Fruit fly (Drosophila melanogaster) whole organism, embryonic: ENCODE results near the gene moody.

Source experiments
- Adf1 ChIP-seq: fragments of 200-800 bp; sonication (Bioruptor generic); IDR thresholded peaks from 2 replicates; pipeline ENCODE4 v1.3.6; 2022; ENCODE audit warnings: missing biosample characterization, missing genetic modification characterization
- Asciz ChIP-seq: fragments of 200-800 bp; sonication (Bioruptor generic); optimal IDR thresholded peaks from 2 replicates; lab custom pipeline; 2017; ENCODE audit warnings: missing biosample characterization, mild to moderate bottlenecking, missing genetic modification characterization, missing genetic modification reagents
- Blimp-1 ChIP-seq: fragments of 200-800 bp; sonication (Bioruptor generic); optimal IDR thresholded peaks from 3 replicates; lab custom pipeline; 2018; ENCODE audit warnings: missing biosample characterization, missing genetic modification characterization, mild to moderate bottlenecking, moderate library complexity, missing genetic modification reagents
- CG11723 ChIP-seq: fragments of 200-800 bp; sonication (Bioruptor generic); optimal IDR thresholded peaks from 2 replicates; lab custom pipeline; 2017; ENCODE audit warnings: missing biosample characterization, mild to moderate bottlenecking, missing genetic modification characterization
- CG1233 ChIP-seq: fragments of 200-800 bp; sonication (Bioruptor generic); optimal IDR thresholded peaks from 4 replicates; lab custom pipeline; 2018; ENCODE audit warnings: missing biosample characterization, mild to moderate bottlenecking, missing genetic modification characterization
- CG12942 ChIP-seq: fragments of 200-800 bp; sonication (Bioruptor generic); optimal IDR thresholded peaks from 3 replicates; lab custom pipeline; 2016; ENCODE audit warnings: missing biosample characterization, missing genetic modification characterization
- CG15601 ChIP-seq: fragments of 200-800 bp; sonication (Bioruptor generic); optimal IDR thresholded peaks from 3 replicates; lab custom pipeline; 2019; ENCODE audit warnings: missing biosample characterization, mild to moderate bottlenecking, missing genetic modification characterization, moderate library complexity
- CG16815 ChIP-seq: fragments of 200-800 bp; sonication (Bioruptor generic); optimal IDR thresholded peaks from 3 replicates; lab custom pipeline; 2017; ENCODE audit warnings: missing biosample characterization, mild to moderate bottlenecking, missing genetic modification characterization
- CG17328 ChIP-seq: fragments of 200-800 bp; sonication (Bioruptor generic); IDR thresholded peaks from 2 replicates; pipeline ENCODE4 v1.3.6; 2022; ENCODE audit warnings: missing biosample characterization, missing genetic modification characterization
- CG1792 ChIP-seq: fragments of 200-800 bp; sonication (Bioruptor generic); optimal IDR thresholded peaks from 2 replicates; lab custom pipeline; 2016; ENCODE audit warnings: missing biosample characterization, missing genetic modification characterization
- CG18011 ChIP-seq: fragments of 200-800 bp; sonication (Bioruptor generic); optimal IDR thresholded peaks from 2 replicates; lab custom pipeline; 2017; ENCODE audit warnings: missing biosample characterization, missing genetic modification characterization, mild to moderate bottlenecking, moderate library complexity, missing genotype
- CG18262 ChIP-seq: fragments of 200-800 bp; optimal IDR thresholded peaks from 3 replicates; lab custom pipeline; 2019; ENCODE audit warnings: missing biosample characterization, mild to moderate bottlenecking, missing genetic modification characterization, moderate library complexity
- CG31441 ChIP-seq: fragments of 200-800 bp; sonication (Bioruptor generic); IDR thresholded peaks from 2 replicates; pipeline ENCODE4 v1.3.6; 2022; ENCODE audit warnings: missing biosample characterization, missing genetic modification characterization
- CG32532 ChIP-seq: fragments of 200-800 bp; sonication (Bioruptor generic); IDR thresholded peaks from 2 replicates; pipeline ENCODE4 v1.3.6; 2022; ENCODE audit warnings: missing biosample characterization, missing genetic modification characterization
- CG32772 ChIP-seq: fragments of 200-800 bp; sonication (Bioruptor generic); IDR thresholded peaks from 2 replicates; pipeline ENCODE4 v1.3.6; 2022; ENCODE audit warnings: missing biosample characterization, missing genetic modification characterization
- CG3281 ChIP-seq: fragments of 200-800 bp; sonication (Bioruptor generic); optimal IDR thresholded peaks from 3 replicates; lab custom pipeline; 2017; ENCODE audit warnings: missing biosample characterization, mild to moderate bottlenecking, missing genetic modification characterization
- CG3726 ChIP-seq: fragments of 200-800 bp; sonication (Bioruptor generic); IDR thresholded peaks from 3 replicates; pipeline ENCODE4, ENCODE4 v1.3.6; 2022; ENCODE audit warnings: missing biosample characterization, missing genetic modification characterization
- CG4404 ChIP-seq: fragments of 200-800 bp; sonication (Bioruptor generic); IDR thresholded peaks from 2 replicates; pipeline ENCODE4 v1.3.6; 2022; ENCODE audit warnings: missing biosample characterization, missing genetic modification characterization
- CG4854 ChIP-seq: fragments of 200-800 bp; sonication (Bioruptor generic); optimal IDR thresholded peaks from 2 replicates; lab custom pipeline; 2016; ENCODE audit warnings: missing biosample characterization, missing genetic modification characterization, inconsistent platforms
- CG6254 ChIP-seq: fragments of 200-800 bp; sonication (Bioruptor generic); optimal IDR thresholded peaks from 3 replicates; lab custom pipeline; 2017; ENCODE audit warnings: mild to moderate bottlenecking, missing biosample characterization, missing genetic modification reagents, missing genetic modification characterization
- CG6272 ChIP-seq: fragments of 200-800 bp; sonication (Bioruptor generic); IDR thresholded peaks from 2 replicates; pipeline ENCODE4 v1.3.6; 2022; ENCODE audit warnings: missing biosample characterization, missing genetic modification characterization
- CG7271 ChIP-seq: fragments of 200-800 bp; sonication (Bioruptor generic); optimal IDR thresholded peaks from 2 replicates; lab custom pipeline; 2018; ENCODE audit warnings: missing biosample characterization, mild to moderate bottlenecking, missing genetic modification characterization, moderate library complexity
- CG7963 ChIP-seq: fragments of 200-800 bp; sonication (Bioruptor generic); IDR thresholded peaks from 3 replicates; pipeline ENCODE4 v1.3.6; 2022; ENCODE audit warnings: missing biosample characterization, missing genetic modification characterization; ENCODE audit not compliant: partially characterized antibody
- CG8388 ChIP-seq: fragments of 200-800 bp; sonication (Bioruptor generic); optimal IDR thresholded peaks from 2 replicates; lab custom pipeline; 2019; ENCODE audit warnings: missing biosample characterization, mild to moderate bottlenecking, missing genetic modification characterization, moderate library complexity
- CHES-1-like ChIP-seq: fragments of 200-800 bp; sonication (Bioruptor generic); optimal IDR thresholded peaks from 2 replicates; lab custom pipeline; 2016; ENCODE audit warnings: missing biosample characterization, missing genetic modification characterization
- D ChIP-seq, 2 experiments: fragments of 200-800 bp in 1 of 2; fragments of >200 bp in 1 of 2; sonication (Bioruptor generic) in 1 of 2; optimal IDR thresholded peaks; 2 replicates in 1 of 2; 3 replicates in 1 of 2; lab custom pipeline; 2017; ENCODE audit warnings: mild to moderate bottlenecking in 1 of 2, missing biosample characterization in 1 of 2, missing genetic modification characterization in 1 of 2, missing genetic modification reagents in 1 of 2
- Dll ChIP-seq: fragments of 200-800 bp; sonication (Bioruptor generic); IDR thresholded peaks from 4 replicates; pipeline ENCODE4 v1.3.6; 2022; ENCODE audit warnings: missing biosample characterization, missing genetic modification characterization; ENCODE audit not compliant: partially characterized antibody
- Hey ChIP-seq: fragments of 200-800 bp; sonication (Bioruptor generic); optimal IDR thresholded peaks from 3 replicates; lab custom pipeline; 2018; ENCODE audit warnings: missing biosample characterization, mild to moderate bottlenecking, missing genetic modification characterization
- Max ChIP-seq: fragments of 200-800 bp; sonication (Bioruptor generic); optimal IDR thresholded peaks from 2 replicates; lab custom pipeline; 2016; ENCODE audit warnings: missing biosample characterization, mild to moderate bottlenecking, missing genetic modification characterization
- NK7.1 ChIP-seq: fragments of 200-800 bp; sonication (Bioruptor generic); optimal IDR thresholded peaks from 3 replicates; lab custom pipeline; 2016; ENCODE audit warnings: missing biosample characterization, missing genetic modification characterization
- Ravus ChIP-seq: fragments of 200-800 bp; sonication (Bioruptor generic); IDR thresholded peaks from 2 replicates; pipeline ENCODE4 v1.3.6; 2022; ENCODE audit warnings: missing biosample characterization, missing genetic modification characterization
- Rx ChIP-seq: fragments of 200-800 bp; sonication (Bioruptor generic); IDR thresholded peaks from 2 replicates; pipeline ENCODE4 v1.3.6; 2022; ENCODE audit warnings: missing biosample characterization, missing genetic modification characterization
- bab2 ChIP-seq: fragments of 200-800 bp; sonication (Bioruptor generic); optimal IDR thresholded peaks from 2 replicates; lab custom pipeline; 2016; ENCODE audit warnings: missing biosample characterization, missing genetic modification characterization
- bcd ChIP-seq: fragments of 200-800 bp; sonication (Bioruptor generic); optimal IDR thresholded peaks from 2 replicates; lab custom pipeline; 2017; ENCODE audit warnings: missing biosample characterization, mild to moderate bottlenecking, missing genetic modification characterization
- bsh ChIP-seq, 2 experiments: fragments of 200-800 bp; sonication (Bioruptor generic); optimal IDR thresholded peaks; 2 replicates each; lab custom pipeline; 2017 to 2018; ENCODE audit warnings: mild to moderate bottlenecking in 2 of 2, missing biosample characterization in 2 of 2, missing genetic modification characterization in 2 of 2, moderate library complexity in 1 of 2
- dmrt11E ChIP-seq: fragments of 200-800 bp; sonication (Bioruptor generic); optimal IDR thresholded peaks from 3 replicates; lab custom pipeline; 2018; ENCODE audit warnings: missing biosample characterization, mild to moderate bottlenecking, missing genetic modification characterization, moderate library complexity
- exex ChIP-seq: fragments of 200-800 bp; sonication (Bioruptor generic); optimal IDR thresholded peaks from 4 replicates; lab custom pipeline; 2018; ENCODE audit warnings: missing biosample characterization, mild to moderate bottlenecking, missing genetic modification characterization, moderate library complexity
- gcm ChIP-seq: fragments of 200-800 bp; sonication (Bioruptor generic); optimal IDR thresholded peaks from 2 replicates; lab custom pipeline; 2019; ENCODE audit warnings: missing biosample characterization, mild to moderate bottlenecking, missing genetic modification characterization, moderate library complexity
- grn ChIP-seq: fragments of 200-800 bp; sonication (Bioruptor generic); optimal IDR thresholded peaks from 3 replicates; lab custom pipeline; 2017; ENCODE audit warnings: missing biosample characterization, missing genetic modification characterization
- gro ChIP-seq: fragments of 200-800 bp; sonication (Bioruptor generic); optimal IDR thresholded peaks from 2 replicates; lab custom pipeline; 2016; ENCODE audit warnings: missing biosample characterization, missing genetic modification characterization
- gsb-n ChIP-seq: fragments of 200-800 bp; sonication (Bioruptor generic); optimal IDR thresholded peaks from 3 replicates; lab custom pipeline; 2018; ENCODE audit warnings: missing biosample characterization, mild to moderate bottlenecking, missing genetic modification characterization
- klu ChIP-seq: fragments of 200-800 bp; sonication (Bioruptor generic); IDR thresholded peaks from 2 replicates; pipeline ENCODE4 v1.3.6; 2022; ENCODE audit warnings: missing biosample characterization, missing genetic modification characterization
- luna ChIP-seq: fragments of 200-800 bp; sonication (Bioruptor generic); optimal IDR thresholded peaks from 2 replicates; lab custom pipeline; 2016; ENCODE audit warnings: missing biosample characterization, missing genetic modification characterization
- odd ChIP-seq: fragments of 200-800 bp; sonication (Bioruptor generic); optimal IDR thresholded peaks from 2 replicates; lab custom pipeline; 2017; ENCODE audit warnings: missing biosample characterization, mild to moderate bottlenecking, missing genetic modification characterization
- phol ChIP-seq: fragments of 200-800 bp; sonication (Bioruptor generic); optimal IDR thresholded peaks from 3 replicates; lab custom pipeline; 2018; ENCODE audit warnings: missing biosample characterization, mild to moderate bottlenecking, missing genetic modification characterization, moderate library complexity
- seq ChIP-seq: fragments of 200-800 bp; sonication (Bioruptor generic); IDR thresholded peaks from 2 replicates; pipeline ENCODE4 v1.3.6; 2022; ENCODE audit warnings: missing biosample characterization, missing genetic modification characterization
- shn ChIP-seq: fragments of 200-800 bp; sonication (Bioruptor generic); optimal IDR thresholded peaks from 3 replicates; lab custom pipeline; 2016; ENCODE audit warnings: missing biosample characterization, missing genetic modification characterization
- sim ChIP-seq: fragments of 200-800 bp; sonication (Bioruptor generic); IDR thresholded peaks from 2 replicates; pipeline ENCODE4 v1.3.6; 2022; ENCODE audit warnings: missing biosample characterization, missing genetic modification characterization
- tna ChIP-seq: fragments of 200-800 bp; sonication (Bioruptor generic); IDR thresholded peaks from 2 replicates; pipeline ENCODE4 v1.3.6; 2022; ENCODE audit warnings: missing biosample characterization, missing genetic modification characterization; ENCODE audit not compliant: partially characterized antibody
- z ChIP-seq: fragments of 200-800 bp; sonication (Bioruptor generic); IDR thresholded peaks from 3 replicates; pipeline ENCODE4 v1.3.6; 2022; ENCODE audit warnings: missing biosample characterization, missing genetic modification characterization

The moody gene

dm6 chrX:2070708-2071063 lies 20.8 kb upstream of the moody start (continued):
- TF ChIP-seq Asciz (GFP tag; lab: Kevin White, UChicago) (no peak), CG31441 (GFP tag; lab: Robert Waterston, UW) (peak; percentile 44; the same call in 1 of the 2 replicates), CG4854 (GFP tag; lab: Kevin White, UChicago) (no peak), gcm (GFP tag; lab: Kevin White, UChicago) (peak; percentile 56), CG16815 (GFP tag; lab: Kevin White, UChicago) (peak; percentile 16), CG7271 (tag; lab: Kevin White, UChicago) (no peak), klu (GFP tag; lab: Robert Waterston, UW) (peak; percentile 60), Max (GFP tag; lab: Kevin White, UChicago) (no peak), CG11723 (GFP tag; lab: Kevin White, UChicago) (peak; percentile 5), z (GFP tag; lab: Robert Waterston, UW) (no peak), gro (GFP tag; lab: Kevin White, UChicago) (no peak), Blimp-1 (GFP tag; lab: Kevin White, UChicago) (peak; percentile 40), luna (peak; percentile 20), CG6272 (peak; percentile 39; the same call in 1 of the 2 replicates), CG18262 (tag; lab: Kevin White, UChicago) (peak; percentile 39), dmrt11E (tag; lab: Kevin White, UChicago) (no peak), CG3281 (peak; percentile 76), CG4404 (GFP tag; lab: Robert Waterston, UW) (peak; percentile 53), bcd (GFP tag; lab: Kevin White, UChicago) (peak; percentile 65), grn (GFP tag; lab: Kevin White, UChicago) (peak; percentile 56), D (optimal IDR thresholded peaks at IDR 0.05; lab: Kevin White, UChicago) (no peak), D (GFP tag; optimal IDR thresholded peaks at IDR 0.05; lab: Kevin White, UChicago) (peak; percentile 36), CG32772 (GFP tag; lab: Robert Waterston, UW) (peak; percentile 61), CHES-1-like (GFP tag; lab: Kevin White, UChicago) (peak; percentile 36), CG7963 (GFP tag; lab: Robert Waterston, UW) (no peak), CG32532 (GFP tag; lab: Robert Waterston, UW) (peak; percentile 79), CG17328 (peak; percentile 55; the same call in 1 of the 2 replicates), CG1792 (GFP tag; lab: Kevin White, UChicago) (peak; percentile 25), seq (peak; percentile 66), CG18011 (GFP tag; lab: Kevin White, UChicago) (no peak), sim (no peak), bab2 (GFP tag; lab: Kevin White, UChicago) (no peak), odd (GFP tag; lab: Kevin White, UChicago) (no peak), Adf1 (GFP tag; lab: Robert Waterston, UW) (no peak), Rx (GFP tag; lab: Robert Waterston, UW) (peak; percentile 49; the same call in 1 of the 2 replicates), Ravus (GFP tag; lab: Robert Waterston, UW) (peak; percentile 20), gsb-n (tag; lab: Kevin White, UChicago) (no peak), exex (tag; lab: Kevin White, UChicago) (no peak), NK7.1 (peak; percentile 41), bsh (GFP tag; optimal IDR thresholded peaks at IDR 0.05; lab: Kevin White, UChicago) (peak; percentile 31 to 49), tna (GFP tag; lab: Robert Waterston, UW) (no peak), CG12942 (GFP tag; lab: Kevin White, UChicago) (peak; percentile 52), CG1233 (no peak), phol (tag; lab: Kevin White, UChicago) (peak; percentile 49), shn (GFP tag; lab: Kevin White, UChicago) (peak; percentile 55), CG6254 (GFP tag; lab: Kevin White, UChicago) (no peak), CG3726 (GFP tag; lab: Robert Waterston, UW) (0 out of 3 replicates have a peak, but pooled peaks have one; percentile 44), CG15601 (tag; lab: Kevin White, UChicago) (no peak), Hey (tag; lab: Kevin White, UChicago) (peak; percentile 2), Dll (GFP tag; lab: Robert Waterston, UW) (no peak), CG8388 (GFP tag; lab: Kevin White, UChicago) (peak; percentile 30)
